Fruit fly (Drosophila melanogaster) whole organism, embryonic: ENCODE measurements around the gene CG6511.

Source experiments
- Atf3 ChIP-seq: fragments of 200-800 bp; sonication (Bioruptor generic); optimal IDR thresholded peaks from 3 replicates; lab custom pipeline; 2016; ENCODE audit warnings: missing biosample characterization, missing genetic modification characterization
- CG10366 ChIP-seq: fragments of 200-800 bp; sonication (Bioruptor generic); IDR thresholded peaks from 2 replicates; pipeline ENCODE4 v1.3.6; 2022; ENCODE audit warnings: missing biosample characterization, missing genetic modification characterization
- CG11398 ChIP-seq: fragments of 200-800 bp; sonication (Bioruptor generic); optimal IDR thresholded peaks from 2 replicates; lab custom pipeline; 2016; ENCODE audit warnings: missing biosample characterization, missing genetic modification characterization
- CG12299 ChIP-seq: fragments of 200-800 bp; sonication (Bioruptor generic); optimal IDR thresholded peaks from 2 replicates; lab custom pipeline; 2018; ENCODE audit warnings: missing biosample characterization, mild to moderate bottlenecking, missing genetic modification characterization
- CG12659 ChIP-seq: fragments of 200-800 bp; sonication (Bioruptor generic); optimal IDR thresholded peaks from 3 replicates; lab custom pipeline; 2017; ENCODE audit warnings: mild to moderate bottlenecking, missing biosample characterization, missing genetic modification reagents, missing genetic modification characterization
- CG12769 ChIP-seq: fragments of 200-800 bp; sonication (Bioruptor generic); optimal IDR thresholded peaks from 2 replicates; lab custom pipeline; 2019; ENCODE audit warnings: missing biosample characterization, mild to moderate bottlenecking, missing genetic modification characterization, moderate library complexity
- CG15011 ChIP-seq: fragments of 200-800 bp; sonication (Bioruptor generic); optimal IDR thresholded peaks from 3 replicates; lab custom pipeline; 2018; ENCODE audit warnings: missing biosample characterization, mild to moderate bottlenecking, missing genetic modification characterization
- CG1602 ChIP-seq: fragments of 200-800 bp; sonication (Bioruptor generic); optimal IDR thresholded peaks from 3 replicates; lab custom pipeline; 2016; ENCODE audit warnings: missing biosample characterization, missing genetic modification characterization
- CG16779 ChIP-seq: fragments of 200-800 bp; sonication (Bioruptor generic); IDR thresholded peaks from 2 replicates; pipeline ENCODE4 v1.3.6; 2022; ENCODE audit warnings: missing biosample characterization, missing genetic modification characterization
- CG18011 ChIP-seq: fragments of 200-800 bp; sonication (Bioruptor generic); optimal IDR thresholded peaks from 2 replicates; lab custom pipeline; 2017; ENCODE audit warnings: missing biosample characterization, missing genetic modification characterization, mild to moderate bottlenecking, moderate library complexity, missing genotype
- CG1832 ChIP-seq: fragments of 200-800 bp; sonication (Bioruptor generic); optimal IDR thresholded peaks from 2 replicates; lab custom pipeline; 2017; ENCODE audit warnings: missing biosample characterization, mild to moderate bottlenecking, missing genetic modification characterization, inconsistent platforms
- CG2199 ChIP-seq: fragments of 200-800 bp; sonication (Bioruptor generic); IDR thresholded peaks from 3 replicates; pipeline ENCODE4 v1.3.6; 2022; ENCODE audit warnings: missing biosample characterization, missing genetic modification characterization
- CG31388 ChIP-seq: fragments of 200-800 bp; sonication (Bioruptor generic); optimal IDR thresholded peaks from 2 replicates; lab custom pipeline; 2016; ENCODE audit warnings: missing biosample characterization, missing genetic modification characterization
- CG3163 ChIP-seq: fragments of 200-800 bp; sonication (Bioruptor generic); optimal IDR thresholded peaks from 3 replicates; lab custom pipeline; 2016; ENCODE audit warnings: missing biosample characterization, missing genetic modification characterization
- CG33213 ChIP-seq: fragments of 200-800 bp; sonication (Bioruptor generic); optimal IDR thresholded peaks from 3 replicates; lab custom pipeline; 2016; ENCODE audit warnings: missing biosample characterization, missing genetic modification characterization
- CG4854 ChIP-seq: fragments of 200-800 bp; sonication (Bioruptor generic); optimal IDR thresholded peaks from 2 replicates; lab custom pipeline; 2016; ENCODE audit warnings: missing biosample characterization, missing genetic modification characterization, inconsistent platforms
- CG7839 ChIP-seq: fragments of 200-800 bp; sonication (Bioruptor generic); optimal IDR thresholded peaks from 3 replicates; lab custom pipeline; 2018; ENCODE audit warnings: missing biosample characterization, mild to moderate bottlenecking, missing genetic modification characterization, moderate library complexity
- CG8089 ChIP-seq: fragments of 200-800 bp; sonication (Bioruptor generic); optimal IDR thresholded peaks from 3 replicates; lab custom pipeline; 2016; ENCODE audit warnings: missing biosample characterization, missing genetic modification characterization
- CG9727 ChIP-seq: fragments of 200-800 bp; sonication (Bioruptor generic); optimal IDR thresholded peaks from 3 replicates; lab custom pipeline; 2017; ENCODE audit warnings: missing biosample characterization, mild to moderate bottlenecking, missing genetic modification characterization
- CTCF ChIP-seq: fragments of 200-800 bp; sonication (Bioruptor generic); optimal IDR thresholded peaks from 2 replicates; lab custom pipeline; 2017; ENCODE audit warnings: missing biosample characterization, mild to moderate bottlenecking, missing genetic modification characterization, moderate library complexity
- Camta ChIP-seq: fragments of 200-800 bp; sonication (Bioruptor generic); optimal IDR thresholded peaks from 2 replicates; lab custom pipeline; 2016; ENCODE audit warnings: missing biosample characterization, missing genetic modification characterization
- Gsc ChIP-seq: fragments of 200-800 bp; sonication (Bioruptor generic); IDR thresholded peaks from 2 replicates; pipeline ENCODE4 v1.3.6; 2022; ENCODE audit warnings: missing biosample characterization, missing genetic modification characterization
- MTF-1 ChIP-seq: fragments of 200-800 bp; sonication (Bioruptor generic); optimal IDR thresholded peaks from 2 replicates; lab custom pipeline; 2018; ENCODE audit warnings: missing biosample characterization, mild to moderate bottlenecking, missing genetic modification characterization, borderline replicate concordance
- Mad ChIP-seq: fragments of 200-800 bp; sonication (Bioruptor generic); optimal IDR thresholded peaks from 2 replicates; lab custom pipeline; 2016; ENCODE audit warnings: missing biosample characterization, missing genetic modification characterization
- NC2α ChIP-seq: fragments of 200-800 bp; sonication (Bioruptor generic); optimal IDR thresholded peaks from 2 replicates; lab custom pipeline; 2016; ENCODE audit warnings: missing biosample characterization, missing genetic modification characterization
- NFAT ChIP-seq: fragments of 200-800 bp; sonication (Bioruptor generic); IDR thresholded peaks from 2 replicates; pipeline ENCODE4 v1.3.6; 2022; ENCODE audit warnings: missing biosample characterization, missing genetic modification characterization
- Nf-YA ChIP-seq: fragments of 200-800 bp; sonication (Bioruptor generic); IDR thresholded peaks from 2 replicates; pipeline ENCODE4 v1.3.6; 2022; ENCODE audit warnings: missing biosample characterization, missing genetic modification characterization
- NfI ChIP-seq: fragments of 200-800 bp; sonication (Bioruptor generic); optimal IDR thresholded peaks from 3 replicates; lab custom pipeline; 2018; ENCODE audit warnings: missing biosample characterization, mild to moderate bottlenecking, missing genetic modification characterization, moderate library complexity
- Oli ChIP-seq: fragments of 200-800 bp; sonication (Bioruptor generic); optimal IDR thresholded peaks from 2 replicates; lab custom pipeline; 2018; ENCODE audit warnings: missing biosample characterization, mild to moderate bottlenecking, missing genetic modification characterization, moderate library complexity
- Sry-δ ChIP-seq: fragments of 200-800 bp; sonication (Bioruptor generic); optimal IDR thresholded peaks from 2 replicates; lab custom pipeline; 2016; ENCODE audit warnings: missing biosample characterization, missing genetic modification characterization
- TFAM ChIP-seq: fragments of 200-800 bp; sonication (Bioruptor generic); optimal IDR thresholded peaks from 2 replicates; lab custom pipeline; 2017; ENCODE audit warnings: missing biosample characterization, missing genetic modification characterization, inconsistent platforms
- Xrp1 ChIP-seq: fragments of 200-800 bp; sonication (Bioruptor generic); IDR thresholded peaks from 2 replicates; pipeline ENCODE4 v1.3.6; 2022; ENCODE audit warnings: missing biosample characterization, missing genetic modification characterization
- ato ChIP-seq: fragments of 200-800 bp; sonication (Bioruptor generic); IDR thresholded peaks from 2 replicates; pipeline ENCODE4 v1.3.6; 2022; ENCODE audit warnings: missing biosample characterization, missing genetic modification characterization; ENCODE audit not compliant: partially characterized antibody
- bowl ChIP-seq: fragments of 200-800 bp; sonication (Bioruptor generic); IDR thresholded peaks from 2 replicates; pipeline ENCODE4 v1.3.6; 2022; ENCODE audit warnings: missing biosample characterization, missing genetic modification characterization
- crc ChIP-seq: fragments of 200-800 bp; sonication (Bioruptor generic); optimal IDR thresholded peaks from 2 replicates; lab custom pipeline; 2016; ENCODE audit warnings: missing biosample characterization, missing genetic modification characterization
- dan ChIP-seq: fragments of 200-800 bp; sonication (Bioruptor generic); IDR thresholded peaks from 2 replicates; pipeline ENCODE4 v1.3.6; 2022; ENCODE audit warnings: missing biosample characterization, missing genetic modification characterization
- grau ChIP-seq: fragments of 200-800 bp; optimal IDR thresholded peaks from 3 replicates; lab custom pipeline; 2019; ENCODE audit warnings: missing biosample characterization, mild to moderate bottlenecking, missing genetic modification characterization, moderate library complexity
- hkb ChIP-seq, 2 experiments: fragments of 200-800 bp in 1 of 2; fragments of >200 bp in 1 of 2; sonication (Bioruptor generic) in 1 of 2; IDR thresholded peaks in 1 of 2; optimal IDR thresholded peaks in 1 of 2; 2 replicates each; pipeline versions ENCODE4 v1.3.6 to Lab custom; 2017 to 2022; ENCODE audit warnings: missing biosample characterization in 1 of 2, missing genetic modification characterization in 1 of 2
- kni ChIP-seq: fragments of 200-800 bp; sonication (Bioruptor generic); optimal IDR thresholded peaks from 3 replicates; lab custom pipeline; 2017; ENCODE audit warnings: mild to moderate bottlenecking, missing biosample characterization, missing genetic modification reagents, missing genetic modification characterization
- peb ChIP-seq: fragments of 200-800 bp; sonication (Bioruptor generic); IDR thresholded peaks from 2 replicates; pipeline ENCODE4 v1.3.6; 2022; ENCODE audit warnings: missing biosample characterization, missing genetic modification characterization
- prd ChIP-seq, 3 experiments: fragments of >200 bp in 2 of 3; fragments of 200-800 bp in 1 of 3; sonication (Bioruptor generic) in 1 of 3; optimal IDR thresholded peaks in 2 of 3; IDR thresholded peaks in 1 of 3; 2 replicates in 2 of 3; 3 replicates in 1 of 3; pipeline versions ENCODE4 v1.3.6 to Lab custom; 2017 to 2022; ENCODE audit warnings: missing biosample characterization in 1 of 3, missing genetic modification characterization in 1 of 3
- ranshi ChIP-seq: fragments of 200-800 bp; sonication (Bioruptor generic); IDR thresholded peaks from 2 replicates; pipeline ENCODE4 v1.3.6; 2022; ENCODE audit warnings: missing biosample characterization, missing genetic modification characterization
- sens-2 ChIP-seq: fragments of 200-800 bp; sonication (Bioruptor generic); IDR thresholded peaks from 2 replicates; pipeline ENCODE4 v1.3.6; 2022; ENCODE audit warnings: missing biosample characterization, missing genetic modification characterization
- sim ChIP-seq: fragments of 200-800 bp; sonication (Bioruptor generic); IDR thresholded peaks from 2 replicates; pipeline ENCODE4 v1.3.6; 2022; ENCODE audit warnings: missing biosample characterization, missing genetic modification characterization
- trem ChIP-seq: fragments of 200-800 bp; optimal IDR thresholded peaks from 3 replicates; lab custom pipeline; 2019; ENCODE audit warnings: missing biosample characterization, mild to moderate bottlenecking, missing genetic modification characterization, moderate library complexity
- trh ChIP-seq: fragments of 200-800 bp; sonication (Bioruptor generic); optimal IDR thresholded peaks from 2 replicates; lab custom pipeline; 2016; ENCODE audit warnings: missing biosample characterization, missing genetic modification characterization
- unc-4 ChIP-seq: fragments of 200-800 bp; sonication (Bioruptor generic); IDR thresholded peaks from 2 replicates; pipeline ENCODE4 v1.3.6; 2022; ENCODE audit warnings: missing biosample characterization, missing genetic modification characterization; ENCODE audit not compliant: partially characterized antibody
- z ChIP-seq: fragments of 200-800 bp; sonication (Bioruptor generic); IDR thresholded peaks from 3 replicates; pipeline ENCODE4 v1.3.6; 2022; ENCODE audit warnings: missing biosample characterization, missing genetic modification characterization

The CG6511 gene

DNA sequence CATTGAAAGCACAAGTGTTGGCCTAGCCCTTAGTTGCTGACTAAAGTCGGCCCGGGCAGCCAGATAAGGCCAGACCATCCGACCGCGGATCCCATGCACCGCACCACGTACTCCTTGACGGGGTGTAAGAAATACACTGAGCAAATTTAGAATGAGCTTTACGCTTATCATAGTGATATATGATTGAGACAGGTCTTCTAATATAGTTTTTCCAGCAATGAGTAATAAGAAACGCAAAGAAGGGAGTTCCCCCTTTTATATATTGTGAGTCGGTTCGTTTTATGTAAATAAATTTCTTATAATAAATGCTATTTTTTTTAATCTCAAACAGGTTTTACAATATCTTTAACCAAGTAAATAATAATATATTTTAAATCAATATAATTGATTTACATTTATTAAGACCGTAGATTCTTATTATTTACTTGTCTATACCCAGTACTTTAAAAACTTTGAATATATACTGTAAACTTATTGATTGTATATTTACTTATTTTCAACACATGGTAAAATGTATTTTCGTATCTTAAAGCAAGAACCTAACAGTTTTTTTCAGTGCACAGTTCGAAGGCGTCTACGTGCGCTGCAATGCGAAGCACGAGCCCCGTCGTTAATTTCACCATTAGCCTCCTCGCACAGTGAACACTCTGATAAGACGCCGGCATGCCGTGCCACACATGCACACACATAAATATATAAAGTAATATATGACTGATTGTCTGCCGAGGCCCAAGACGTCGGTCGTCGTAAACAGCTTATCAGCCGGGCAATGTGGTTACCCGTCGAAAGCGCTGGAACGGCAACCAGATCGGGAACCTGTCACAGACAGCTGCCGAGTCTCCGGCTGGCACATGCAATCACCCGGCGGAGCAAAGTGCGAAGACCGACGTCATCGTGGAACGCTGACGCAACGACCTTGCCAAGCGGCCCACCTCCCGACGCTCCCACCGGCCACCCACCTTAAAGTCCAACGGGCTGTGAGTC lies 28.9 kb upstream of the CG6511 start (continued):
- no peak for TF ChIP-seq CG18011 (GFP tag; lab: Kevin White, UChicago)
- peak; percentile 77 for TF ChIP-seq grau (tag; lab: Kevin White, UChicago)
- TF ChIP-seq TFAM (GFP tag; lab: Kevin White, UChicago), result no peak
- TF ChIP-seq Mad (GFP tag; lab: Kevin White, UChicago), result no peak
- no peak for TF ChIP-seq NfI (GFP tag; lab: Kevin White, UChicago)
- TF ChIP-seq trh (GFP tag; lab: Kevin White, UChicago), result no peak
- TF ChIP-seq CG10366 (GFP tag; lab: Robert Waterston, UW), result 0 out of 2 replicates have a peak, but pooled peaks have one; percentile 25
- no peak for TF ChIP-seq Atf3 (GFP tag; lab: Kevin White, UChicago)
- no peak for TF ChIP-seq dan (GFP tag; lab: Robert Waterston, UW)
- no peak for TF ChIP-seq prd (optimal IDR thresholded peaks at IDR 0.05; lab: Kevin White, UChicago)
- peak; percentile 45; the same call in 1 of the 3 replicates for TF ChIP-seq prd (GFP tag; IDR thresholded peaks at IDR 0.05; lab: Robert Waterston, UW)
- 0 out of 2 replicates have a peak, but pooled peaks have one; percentile 21 for TF ChIP-seq ranshi (GFP tag; lab: Robert Waterston, UW)
- no peak for TF ChIP-seq peb (GFP tag; lab: Robert Waterston, UW)
- TF ChIP-seq CG12299 (tag; lab: Kevin White, UChicago), result no peak
- 0 out of 2 replicates have a peak, but pooled peaks have one; percentile 11 for TF ChIP-seq sim (GFP tag; lab: Robert Waterston, UW)
- 0 out of 2 replicates have a peak, but pooled peaks have one; percentile 33 for TF ChIP-seq NFAT
- no peak for TF ChIP-seq CG1832 (GFP tag; lab: Kevin White, UChicago)
- peak; percentile 46 for TF ChIP-seq Xrp1 (GFP tag; lab: Robert Waterston, UW)
- TF ChIP-seq CG4854 (GFP tag; lab: Kevin White, UChicago), result no peak
- peak; percentile 19 for TF ChIP-seq CG1602
- no peak for TF ChIP-seq unc-4 (GFP tag; lab: Robert Waterston, UW)
- TF ChIP-seq NC2α (GFP tag; lab: Kevin White, UChicago), result no peak
- TF ChIP-seq CG7839, result peak; percentile 76
- no peak for TF ChIP-seq MTF-1
- no peak for TF ChIP-seq Gsc (GFP tag; lab: Robert Waterston, UW)
- no peak for TF ChIP-seq CG11398 (GFP tag; lab: Kevin White, UChicago)
- no peak for TF ChIP-seq CG15011 (GFP tag; lab: Kevin White, UChicago)
- TF ChIP-seq CG12659 (GFP tag; lab: Kevin White, UChicago), result peak; percentile 68
- no peak for TF ChIP-seq z (GFP tag; lab: Robert Waterston, UW)
- TF ChIP-seq Camta (GFP tag; lab: Kevin White, UChicago), result no peak
- TF ChIP-seq kni, result no peak
- no peak for TF ChIP-seq ato (GFP tag; lab: Robert Waterston, UW)
- no peak for TF ChIP-seq CG3163
- TF ChIP-seq CG16779 (GFP tag; lab: Robert Waterston, UW), result no peak
- peak; percentile 65 for TF ChIP-seq Oli (tag; lab: Kevin White, UChicago)
- no peak for TF ChIP-seq Nf-YA
- TF ChIP-seq bowl (GFP tag; lab: Robert Waterston, UW), result no peak
- no peak for TF ChIP-seq sens-2 (GFP tag; lab: Robert Waterston, UW)
- TF ChIP-seq CG33213 (GFP tag; lab: Kevin White, UChicago), result no peak
- peak; percentile 88 for TF ChIP-seq CG12769 (tag; lab: Kevin White, UChicago)
- TF ChIP-seq CG2199 (GFP tag; lab: Robert Waterston, UW), result no peak
- no peak for TF ChIP-seq Sry-δ (GFP tag; lab: Kevin White, UChicago)
- no peak for TF ChIP-seq trem (tag; lab: Kevin White, UChicago)
- no peak for TF ChIP-seq CG31388 (GFP tag; lab: Kevin White, UChicago)
- no peak for TF ChIP-seq CTCF (GFP tag; lab: Kevin White, UChicago)
- TF ChIP-seq CG8089 (GFP tag; lab: Kevin White, UChicago), result no peak
- TF ChIP-seq CG9727 (GFP tag; lab: Kevin White, UChicago), result peak; percentile 85
- TF ChIP-seq crc, result peak; percentile 9
- no peak for TF ChIP-seq hkb (optimal IDR thresholded peaks at IDR 0.05; lab: Kevin White, UChicago)
- no peak for TF ChIP-seq hkb (GFP tag; IDR thresholded peaks at IDR 0.05; lab: Robert Waterston, UW)
